Fruit fly (Drosophila melanogaster) whole organism, pupa: ENCODE data around the gene fry.

Experiments used
- CG17806 ChIP-seq: fragments of 200-800 bp; sonication (Bioruptor generic); optimal IDR thresholded peaks from 2 replicates; lab custom pipeline; 2018; ENCODE audit warnings: missing biosample characterization, mild to moderate bottlenecking, missing genetic modification characterization, moderate library complexity
- EcR ChIP-seq: fragments of 200-800 bp; sonication (Bioruptor generic); optimal IDR thresholded peaks from 3 replicates; lab custom pipeline; 2019; ENCODE audit warnings: missing biosample characterization, missing genetic modification characterization, mild to moderate bottlenecking, moderate library complexity, missing genetic modification reagents
- Ets98B ChIP-seq: fragments of 200-800 bp; sonication (Bioruptor generic); IDR thresholded peaks from 2 replicates; pipeline ENCODE4 v1.3.6; 2022; ENCODE audit warnings: missing biosample characterization, missing genetic modification characterization
- Pif1B ChIP-seq: fragments of 200-800 bp; sonication (Bioruptor generic); optimal IDR thresholded peaks from 3 replicates; lab custom pipeline; 2016; ENCODE audit warnings: missing biosample characterization, missing genetic modification characterization
- Snoo ChIP-seq: fragments of 200-800 bp; sonication (Bioruptor generic); optimal IDR thresholded peaks from 3 replicates; lab custom pipeline; 2017; ENCODE audit warnings: missing biosample characterization, mild to moderate bottlenecking, missing genetic modification characterization, inconsistent platforms

DNA sequence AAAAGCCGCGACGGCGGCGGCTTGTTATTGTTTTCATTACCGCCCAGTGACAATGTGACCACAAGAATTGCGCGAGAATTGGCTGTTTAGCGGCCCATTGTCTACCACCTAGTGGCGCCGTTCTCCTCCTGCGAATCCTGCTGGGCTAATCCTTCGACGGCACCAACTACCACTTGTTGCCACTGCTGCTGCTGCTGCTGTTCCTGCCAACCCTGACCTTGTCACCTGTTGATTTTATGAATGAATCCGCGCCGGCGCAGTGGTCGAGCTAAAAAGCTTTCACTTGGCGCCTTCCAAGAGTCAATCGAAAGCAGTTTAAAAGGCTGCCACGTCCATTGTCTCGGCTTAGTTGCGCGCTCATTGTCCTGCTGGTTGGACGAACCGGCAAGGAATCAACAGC lies 35.1 kb downstream of the fry start, which contains the start of gene CNMaR:
- no peak for TF ChIP-seq Snoo (tag; lab: Kevin White, UChicago)
- TF ChIP-seq Ets98B (GFP tag; lab: Robert Waterston, UW): no peak
- no peak for TF ChIP-seq Pif1B
- TF ChIP-seq CG17806 (tag; lab: Kevin White, UChicago): no peak
- TF ChIP-seq EcR (GFP tag; lab: Kevin White, UChicago): no peak
